Worm (Caenorhabditis elegans) whole organism, early embryonic: ENCODE results near the gene gst-11.

ENCODE experiments used
- B0310.2 ChIP-seq: sonication (generic microtip); optimal IDR thresholded peaks from 2 replicates; lab custom pipeline; 2016; ENCODE audit warnings: mild to moderate bottlenecking, missing genetic modification characterization, missing compliant biosample characterization
- F13C5.2 ChIP-seq: sonication (generic microtip); optimal IDR thresholded peaks from 2 replicates; lab custom pipeline; 2017; ENCODE audit warnings: mild to moderate bottlenecking, missing genetic modification characterization, inconsistent platforms, missing compliant biosample characterization
- aly-1 ChIP-seq: sonication (generic microtip); optimal IDR thresholded peaks from 2 replicates; lab custom pipeline; 2016; ENCODE audit warnings: missing genetic modification characterization, missing compliant biosample characterization
- ama-1 ChIP-seq: fragments of 150-350 bp; optimal IDR thresholded peaks from 2 replicates; lab custom pipeline; 2014
- ceh-13 ChIP-seq: fragments of 200-800 bp; sonication (Bioruptor generic); optimal IDR thresholded peaks from 2 replicates; lab custom pipeline; 2018; ENCODE audit warnings: mild to moderate bottlenecking, missing genetic modification characterization, missing compliant biosample characterization
- ceh-36 ChIP-seq: sonication (generic microtip); optimal IDR thresholded peaks from 2 replicates; lab custom pipeline; 2016; ENCODE audit warnings: missing genetic modification characterization, inconsistent platforms, missing compliant biosample characterization
- ets-7 ChIP-seq: sonication (generic microtip); optimal IDR thresholded peaks from 2 replicates; lab custom pipeline; 2016; ENCODE audit warnings: missing genotype, missing genetic modification characterization, missing compliant biosample characterization
- flt-1 ChIP-seq: fragments of 200-800 bp; sonication (Bioruptor generic); IDR thresholded peaks from 2 replicates; pipeline ENCODE4 v1.3.6; 2022; ENCODE audit warnings: missing genetic modification characterization, missing compliant biosample characterization
- hmbx-1 ChIP-seq: sonication (generic microtip); optimal IDR thresholded peaks from 2 replicates; lab custom pipeline; 2016; ENCODE audit warnings: mild to moderate bottlenecking, missing genetic modification characterization, missing compliant biosample characterization
- hmg-4 ChIP-seq: fragments of 200-800 bp; sonication (Bioruptor generic); optimal IDR thresholded peaks from 2 replicates; lab custom pipeline; 2018; ENCODE audit warnings: mild to moderate bottlenecking, missing genetic modification characterization, missing compliant biosample characterization
- hnd-1 ChIP-seq: sonication (generic microtip); optimal IDR thresholded peaks from 2 replicates; lab custom pipeline; 2016; ENCODE audit warnings: missing genetic modification characterization, missing compliant biosample characterization
- pes-1 ChIP-seq: fragments of 200-800 bp; sonication (Bioruptor generic); IDR thresholded peaks from 2 replicates; pipeline ENCODE4 v1.3.6; 2022; ENCODE audit warnings: missing genetic modification reagents, missing genetic modification characterization, missing compliant biosample characterization
- scrt-1 ChIP-seq: fragments of 200-800 bp; sonication (Bioruptor generic); IDR thresholded peaks from 2 replicates; pipeline ENCODE4 v1.3.6; 2022; ENCODE audit warnings: missing genetic modification characterization, missing compliant biosample characterization
- sea-1 ChIP-seq: fragments of 200-800 bp; sonication (Bioruptor generic); conservative IDR thresholded peaks from 2 replicates; pipeline ENCODE4 v1.3.6; 2022; ENCODE audit warnings: missing genetic modification characterization, missing compliant biosample characterization
- tbx-11 ChIP-seq: fragments of 200-800 bp; sonication (Bioruptor generic); IDR thresholded peaks from 2 replicates; pipeline ENCODE4 v1.3.6; 2022; ENCODE audit warnings: missing genetic modification characterization, missing compliant biosample characterization
- tbx-37 ChIP-seq: fragments of 200-800 bp; sonication (Bioruptor generic); conservative IDR thresholded peaks from 2 replicates; pipeline ENCODE4 v1.3.6; 2022; ENCODE audit warnings: missing genetic modification reagents, missing genetic modification characterization, missing compliant biosample characterization
- tra-4 ChIP-seq: sonication (generic microtip); optimal IDR thresholded peaks from 2 replicates; lab custom pipeline; 2017; ENCODE audit warnings: missing genetic modification characterization, missing compliant biosample characterization

gst-11 gene

DNA sequence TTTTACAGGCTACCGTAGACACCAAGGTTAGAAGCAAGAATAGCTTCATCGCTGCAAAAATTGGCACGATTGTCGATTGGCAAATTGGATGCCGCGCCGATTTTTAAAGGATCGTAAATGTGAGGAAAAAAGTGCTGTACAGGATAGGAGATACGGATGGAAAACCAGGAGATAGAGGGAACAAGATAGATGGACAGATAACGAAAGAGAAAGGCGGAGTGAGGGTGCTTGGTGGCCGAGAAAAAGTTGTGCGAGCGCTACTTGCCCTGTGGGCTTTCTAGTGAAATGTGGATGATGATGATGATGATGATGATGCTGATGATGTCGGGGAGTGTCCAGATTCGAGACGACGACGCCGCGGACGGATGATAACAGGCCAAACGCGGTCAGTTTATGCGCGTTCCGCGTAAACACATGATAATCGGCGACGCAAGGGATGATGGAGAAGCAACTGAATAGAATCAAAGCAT, 37.2 kb downstream of the gst-11 start, which contains the start of gene T27A10.6:
Gene T27A10.6, minus strand, starts transcription at position 51 of the 470 bp plus-strand sequence.
- TF ChIP-seq pes-1 = no peak

DNA sequence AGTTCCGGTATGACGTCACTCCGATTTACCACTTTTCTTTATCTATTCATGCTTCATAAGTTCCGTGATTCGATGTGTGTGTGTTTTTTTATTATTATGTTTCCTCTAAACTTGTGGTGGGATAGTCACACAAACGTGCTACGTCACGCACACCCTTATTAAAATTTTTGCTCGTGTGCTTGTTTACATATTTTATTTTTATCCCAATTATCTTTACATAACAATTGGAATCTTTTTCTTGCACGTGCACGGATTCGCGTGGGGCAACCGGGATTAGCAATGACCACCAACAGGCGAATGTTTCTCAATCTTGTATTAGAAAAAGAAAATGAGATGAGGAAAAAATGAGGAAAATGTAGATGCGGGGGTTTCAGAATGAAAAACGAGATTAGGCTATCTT, 43.0 kb downstream of the gst-11 start:
- TF ChIP-seq hmg-4 (GFP tag; lab: Kevin White, UChicago) = no peak
- no peak for TF ChIP-seq tbx-37 (GFP tag; lab: Robert Waterston, UW)
- TF ChIP-seq pes-1 = no peak
- TF ChIP-seq tbx-11 (GFP tag; lab: Robert Waterston, UW) = no peak
- no peak for TF ChIP-seq sea-1 (GFP tag; lab: Robert Waterston, UW)
- TF ChIP-seq B0310.2 (tag; lab: Kevin White, UChicago) = no peak
- no peak for TF ChIP-seq hnd-1 (tag; lab: Kevin White, UChicago)
- TF ChIP-seq ama-1 (lab: Kevin White, UChicago) = no peak

DNA sequence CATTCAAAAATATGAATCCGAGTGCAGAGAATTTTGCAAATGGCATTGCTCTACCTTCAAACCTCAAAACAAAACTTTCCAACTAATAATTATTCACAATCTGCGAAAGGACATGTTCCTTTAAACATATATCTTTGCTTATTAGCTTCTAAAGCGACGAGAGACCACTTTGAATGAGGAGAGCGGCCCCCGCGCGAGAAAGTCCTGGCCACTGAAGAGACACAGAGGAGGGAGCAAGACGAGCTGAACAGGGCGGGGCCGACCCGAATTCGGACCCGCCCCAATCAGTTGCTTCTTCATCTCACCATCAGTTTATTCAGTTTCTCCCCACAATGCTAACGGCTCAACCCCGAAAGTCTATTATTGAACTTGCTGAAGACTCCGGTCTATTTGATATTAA, 47.9 kb downstream of the gst-11 start, which contains the start of gene T27A10.2:
Gene T27A10.2, plus strand, starts transcription at position 333 of the 400 bp plus-strand sequence.
- TF ChIP-seq sea-1 (GFP tag; lab: Robert Waterston, UW) = no peak
- TF ChIP-seq ceh-13 (GFP tag; lab: Kevin White, UChicago) = no peak
- TF ChIP-seq F13C5.2 (tag; lab: Kevin White, UChicago) = no peak
- TF ChIP-seq tra-4 (tag; lab: Kevin White, UChicago) = no peak
- no peak for TF ChIP-seq B0310.2 (tag; lab: Kevin White, UChicago)
- TF ChIP-seq pes-1 = no peak

DNA sequence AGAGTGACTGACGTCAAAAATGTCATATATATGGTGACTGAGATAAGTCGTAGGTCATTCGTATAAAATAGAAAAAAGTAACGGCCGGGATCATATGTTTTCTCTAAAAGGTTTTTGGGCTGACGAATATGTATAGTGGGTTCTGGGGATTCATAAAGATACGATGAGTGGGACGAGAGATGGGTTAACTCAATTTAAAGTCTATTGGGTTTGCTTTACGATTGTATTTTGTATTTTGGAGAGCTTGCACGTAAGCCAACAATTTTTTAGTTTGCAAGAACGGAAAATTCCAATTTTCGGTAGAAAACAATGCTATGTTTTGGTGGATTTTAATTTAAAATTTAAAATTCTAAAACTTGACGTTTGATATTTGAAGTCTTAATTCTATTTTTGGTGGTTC, 49.1 kb downstream of the gst-11 start:
- TF ChIP-seq hnd-1 (tag; lab: Kevin White, UChicago) (no peak), B0310.2 (tag; lab: Kevin White, UChicago) (no peak), hmbx-1 (no peak), hmg-4 (GFP tag; lab: Kevin White, UChicago) (no peak), ceh-13 (GFP tag; lab: Kevin White, UChicago) (no peak), F13C5.2 (tag; lab: Kevin White, UChicago) (no peak), ets-7 (tag; lab: Kevin White, UChicago) (no peak), ceh-36 (tag; lab: Kevin White, UChicago) (no peak), sea-1 (GFP tag; lab: Robert Waterston, UW) (no peak), tbx-11 (GFP tag; lab: Robert Waterston, UW) (no peak), pes-1 (no peak), flt-1 (GFP tag; lab: Robert Waterston, UW) (no peak), tra-4 (tag; lab: Kevin White, UChicago) (no peak), ama-1 (lab: Kevin White, UChicago) (no peak), aly-1 (no peak), tbx-37 (GFP tag; lab: Robert Waterston, UW) (no peak), scrt-1 (no peak)

DNA sequence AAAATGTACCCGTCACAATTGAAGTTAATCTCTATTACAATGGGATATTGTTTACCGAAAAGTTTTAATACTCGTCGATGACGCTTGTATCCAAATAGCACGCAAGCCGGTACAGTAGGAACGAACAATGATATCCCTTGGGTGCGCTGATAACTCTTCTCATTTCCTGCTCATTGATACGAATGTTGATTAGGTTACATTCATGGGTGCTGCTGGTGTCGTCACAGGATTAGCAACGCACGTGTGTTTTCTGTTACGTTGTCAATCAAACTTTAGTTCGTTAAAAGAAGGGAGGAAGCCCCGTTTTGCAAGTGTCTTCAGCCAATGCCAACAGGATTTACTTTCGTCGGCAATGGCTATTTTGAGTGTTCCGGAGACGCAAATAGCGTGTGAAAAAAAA, 50.1 kb downstream of the gst-11 start:
- TF ChIP-seq tbx-11 (GFP tag; lab: Robert Waterston, UW) (no peak), ama-1 (lab: Kevin White, UChicago) (no peak), tbx-37 (GFP tag; lab: Robert Waterston, UW) (no peak), flt-1 (GFP tag; lab: Robert Waterston, UW) (no peak), B0310.2 (tag; lab: Kevin White, UChicago) (no peak), ceh-36 (tag; lab: Kevin White, UChicago) (no peak), hnd-1 (tag; lab: Kevin White, UChicago) (no peak), ceh-13 (GFP tag; lab: Kevin White, UChicago) (no peak), tra-4 (tag; lab: Kevin White, UChicago) (no peak), pes-1 (no peak), F13C5.2 (tag; lab: Kevin White, UChicago) (no peak), ets-7 (tag; lab: Kevin White, UChicago) (no peak)
